Fruit fly (Drosophila melanogaster) whole organism, embryonic: ENCODE data around the gene CG33095.

ENCODE experiments used
- Antp ChIP-seq: fragments of 200-800 bp; sonication (Bioruptor generic); optimal IDR thresholded peaks from 3 replicates; lab custom pipeline; 2016; ENCODE audit warnings: missing biosample characterization, missing genetic modification characterization
- BEAF-32 ChIP-seq: fragments of 200-800 bp; sonication (Bioruptor generic); optimal IDR thresholded peaks from 3 replicates; lab custom pipeline; 2017; ENCODE audit warnings: missing biosample characterization, missing genetic modification characterization, mild to moderate bottlenecking, moderate library complexity, missing genetic modification reagents
- BtbVII ChIP-seq: fragments of 200-800 bp; sonication (Bioruptor generic); optimal IDR thresholded peaks from 3 replicates; lab custom pipeline; 2017; ENCODE audit warnings: missing biosample characterization, mild to moderate bottlenecking, missing genetic modification characterization
- C15 ChIP-seq: fragments of 200-800 bp; sonication (Bioruptor generic); IDR thresholded peaks from 3 replicates; pipeline ENCODE4 v1.3.6; 2022; ENCODE audit warnings: missing biosample characterization, missing genetic modification characterization
- CG10209 ChIP-seq: fragments of 200-800 bp; sonication (Bioruptor generic); optimal IDR thresholded peaks from 3 replicates; lab custom pipeline; 2017; ENCODE audit warnings: missing biosample characterization, mild to moderate bottlenecking, missing genetic modification characterization, missing genetic modification reagents
- CG10366 ChIP-seq: fragments of 200-800 bp; sonication (Bioruptor generic); IDR thresholded peaks from 2 replicates; pipeline ENCODE4 v1.3.6; 2022; ENCODE audit warnings: missing biosample characterization, missing genetic modification characterization
- CG10431 ChIP-seq: fragments of 200-800 bp; sonication (Bioruptor generic); optimal IDR thresholded peaks from 3 replicates; lab custom pipeline; 2018; ENCODE audit warnings: missing biosample characterization, mild to moderate bottlenecking, missing genetic modification characterization
- CG10543 ChIP-seq: fragments of 200-800 bp; sonication (Bioruptor generic); optimal IDR thresholded peaks from 3 replicates; lab custom pipeline; 2017; ENCODE audit warnings: missing biosample characterization, mild to moderate bottlenecking, missing genetic modification characterization, moderate library complexity
- CG10959 ChIP-seq: fragments of 200-800 bp; sonication (Bioruptor generic); IDR thresholded peaks from 2 replicates; pipeline ENCODE4 v1.3.6; 2022; ENCODE audit warnings: missing biosample characterization, missing genetic modification characterization
- CG17186 ChIP-seq: fragments of 200-800 bp; sonication (Bioruptor generic); optimal IDR thresholded peaks from 3 replicates; lab custom pipeline; 2017; ENCODE audit warnings: missing biosample characterization, missing genetic modification reagents, missing genetic modification characterization
- CG17612 ChIP-seq: fragments of 200-800 bp; sonication (Bioruptor generic); IDR thresholded peaks from 2 replicates; pipeline ENCODE4 v1.3.6; 2022; ENCODE audit warnings: missing biosample characterization, missing genetic modification characterization
- CG2116 ChIP-seq: fragments of 200-800 bp; sonication (Bioruptor generic); optimal IDR thresholded peaks from 3 replicates; lab custom pipeline; 2018; ENCODE audit warnings: missing biosample characterization, mild to moderate bottlenecking, missing genetic modification characterization
- CG2120 ChIP-seq: fragments of 200-800 bp; sonication (Bioruptor generic); optimal IDR thresholded peaks from 3 replicates; lab custom pipeline; 2016; ENCODE audit warnings: missing biosample characterization, missing genetic modification characterization
- CG33213 ChIP-seq: fragments of 200-800 bp; sonication (Bioruptor generic); optimal IDR thresholded peaks from 3 replicates; lab custom pipeline; 2016; ENCODE audit warnings: missing biosample characterization, missing genetic modification characterization
- CG3995 ChIP-seq: fragments of 200-800 bp; sonication (Bioruptor generic); optimal IDR thresholded peaks from 3 replicates; lab custom pipeline; 2016; ENCODE audit warnings: missing biosample characterization, missing genetic modification characterization
- CG4617 ChIP-seq: fragments of 200-800 bp; sonication (Bioruptor generic); optimal IDR thresholded peaks from 3 replicates; lab custom pipeline; 2016; ENCODE audit warnings: missing biosample characterization, missing genetic modification characterization, borderline replicate concordance
- CG4820 ChIP-seq: fragments of 200-800 bp; sonication (Bioruptor generic); optimal IDR thresholded peaks from 3 replicates; lab custom pipeline; 2016; ENCODE audit warnings: missing biosample characterization, missing genetic modification characterization
- CG4854 ChIP-seq: fragments of 200-800 bp; sonication (Bioruptor generic); optimal IDR thresholded peaks from 2 replicates; lab custom pipeline; 2016; ENCODE audit warnings: missing biosample characterization, missing genetic modification characterization, inconsistent platforms
- CG5245 ChIP-seq: fragments of 200-800 bp; sonication (Bioruptor generic); optimal IDR thresholded peaks from 3 replicates; lab custom pipeline; 2016; ENCODE audit warnings: missing biosample characterization, missing genetic modification characterization
- CG8944 ChIP-seq: fragments of 200-800 bp; sonication (Bioruptor generic); optimal IDR thresholded peaks from 3 replicates; lab custom pipeline; 2016; ENCODE audit warnings: missing biosample characterization, missing genetic modification characterization
- CG9797 ChIP-seq: fragments of 200-800 bp; sonication (Bioruptor generic); optimal IDR thresholded peaks from 3 replicates; lab custom pipeline; 2018; ENCODE audit warnings: missing biosample characterization, mild to moderate bottlenecking, missing genetic modification characterization
- Dfd ChIP-seq, 2 experiments: fragments of >200 bp; optimal IDR thresholded peaks; 2 replicates each; lab custom pipeline; 2017; ENCODE audit warnings: missing biosample characterization in 2 of 2, missing genetic modification characterization in 2 of 2
- Doc2 ChIP-seq: fragments of 200-800 bp; sonication (Bioruptor generic); IDR thresholded peaks from 2 replicates; pipeline ENCODE4 v1.3.6; 2022; ENCODE audit warnings: missing biosample characterization, missing genetic modification characterization
- Doc3 ChIP-seq: fragments of 200-800 bp; sonication (Bioruptor generic); IDR thresholded peaks from 3 replicates; pipeline ENCODE4 v1.3.6; 2022; ENCODE audit warnings: missing biosample characterization, missing genetic modification characterization; ENCODE audit not compliant: partially characterized antibody
- Ets65A ChIP-seq: fragments of 200-800 bp; sonication (Bioruptor generic); peaks from one replicate; lab custom pipeline; 2016; ENCODE audit warnings: missing biosample characterization, missing genetic modification characterization
- Fer1 ChIP-seq: fragments of 200-800 bp; sonication (Bioruptor generic); optimal IDR thresholded peaks from 2 replicates; lab custom pipeline; 2017; ENCODE audit warnings: missing biosample characterization, mild to moderate bottlenecking, missing genetic modification characterization
- Hsf ChIP-seq: fragments of 200-800 bp; sonication (Bioruptor generic); optimal IDR thresholded peaks from 3 replicates; lab custom pipeline; 2016; ENCODE audit warnings: missing biosample characterization, missing genetic modification characterization
- Kr ChIP-seq: fragments of 200-800 bp; sonication (Bioruptor generic); optimal IDR thresholded peaks from 2 replicates; lab custom pipeline; 2017; ENCODE audit warnings: missing biosample characterization, mild to moderate bottlenecking, missing genetic modification characterization
- Pdp1 ChIP-seq, 2 experiments: fragments of 200-800 bp; sonication (Bioruptor generic); optimal IDR thresholded peaks; 3 replicates each; lab custom pipeline; 2016; ENCODE audit warnings: missing biosample characterization in 2 of 2, missing genetic modification characterization in 2 of 2, mild to moderate bottlenecking in 1 of 2, moderate library complexity in 1 of 2
- Xrp1 ChIP-seq: fragments of 200-800 bp; sonication (Bioruptor generic); IDR thresholded peaks from 2 replicates; pipeline ENCODE4 v1.3.6; 2022; ENCODE audit warnings: missing biosample characterization, missing genetic modification characterization
- bab2 ChIP-seq: fragments of 200-800 bp; sonication (Bioruptor generic); optimal IDR thresholded peaks from 2 replicates; lab custom pipeline; 2016; ENCODE audit warnings: missing biosample characterization, missing genetic modification characterization
- caup ChIP-seq: fragments of 200-800 bp; sonication (Bioruptor generic); optimal IDR thresholded peaks from 3 replicates; lab custom pipeline; 2017; ENCODE audit warnings: missing biosample characterization, mild to moderate bottlenecking, missing genetic modification characterization, moderate library complexity; ENCODE audit not compliant: severe bottlenecking
- danr ChIP-seq: fragments of 200-800 bp; sonication (Bioruptor generic); IDR thresholded peaks from 2 replicates; pipeline ENCODE4 v1.3.6; 2022; ENCODE audit warnings: missing biosample characterization, missing genetic modification characterization
- dm ChIP-seq: fragments of 200-800 bp; sonication (Bioruptor generic); optimal IDR thresholded peaks from 3 replicates; lab custom pipeline; 2016; ENCODE audit warnings: missing biosample characterization, missing genetic modification characterization
- dmrt99B ChIP-seq: fragments of 200-800 bp; sonication (Bioruptor generic); optimal IDR thresholded peaks from 2 replicates; lab custom pipeline; 2018; ENCODE audit warnings: missing biosample characterization, mild to moderate bottlenecking, missing genetic modification characterization, moderate library complexity
- gem ChIP-seq: fragments of 200-800 bp; sonication (Bioruptor generic); optimal IDR thresholded peaks from 2 replicates; lab custom pipeline; 2019; ENCODE audit warnings: missing biosample characterization, mild to moderate bottlenecking, missing genetic modification characterization, moderate library complexity
- hbn ChIP-seq: fragments of 200-800 bp; sonication (Bioruptor generic); IDR thresholded peaks from 2 replicates; pipeline ENCODE4 v1.3.6; 2022; ENCODE audit warnings: missing biosample characterization, missing genetic modification characterization; ENCODE audit not compliant: partially characterized antibody
- hth ChIP-seq: fragments of >200 bp; optimal IDR thresholded peaks from 2 replicates; lab custom pipeline; 2017; ENCODE audit warnings: inconsistent platforms
- inv ChIP-seq: fragments of 200-800 bp; sonication (Bioruptor generic); IDR thresholded peaks from 2 replicates; pipeline ENCODE4 v1.3.6; 2022; ENCODE audit warnings: missing biosample characterization, missing genetic modification characterization; ENCODE audit not compliant: partially characterized antibody
- jing ChIP-seq: fragments of 200-800 bp; sonication (Bioruptor generic); optimal IDR thresholded peaks from 2 replicates; lab custom pipeline; 2018; ENCODE audit warnings: missing biosample characterization, mild to moderate bottlenecking, missing genetic modification characterization
- kay ChIP-seq: fragments of 200-800 bp; sonication (Bioruptor generic); optimal IDR thresholded peaks from 2 replicates; lab custom pipeline; 2016; ENCODE audit warnings: missing biosample characterization, missing genetic modification characterization
- knrl ChIP-seq: fragments of 200-800 bp; sonication (Bioruptor generic); IDR thresholded peaks from 3 replicates; pipeline ENCODE4 v1.3.6; 2022; ENCODE audit warnings: missing biosample characterization, missing genetic modification characterization; ENCODE audit not compliant: partially characterized antibody
- mld ChIP-seq: fragments of 200-800 bp; sonication (Bioruptor generic); IDR thresholded peaks from 3 replicates; pipeline ENCODE4 v1.3.6; 2022; ENCODE audit warnings: missing biosample characterization, missing genetic modification characterization; ENCODE audit not compliant: partially characterized antibody
- onecut ChIP-seq: fragments of 200-800 bp; sonication (Bioruptor generic); IDR thresholded peaks from 2 replicates; pipeline ENCODE4 v1.3.6; 2022; ENCODE audit warnings: missing biosample characterization, missing genetic modification characterization
- org-1 ChIP-seq: fragments of 200-800 bp; sonication (Bioruptor generic); optimal IDR thresholded peaks from 2 replicates; lab custom pipeline; 2017; ENCODE audit warnings: missing biosample characterization, missing genetic modification characterization
- pan ChIP-seq, 4 experiments: fragments of >200 bp in 3 of 4; fragments of 200-800 bp in 1 of 4; sonication (Bioruptor generic) in 1 of 4; optimal IDR thresholded peaks in 3 of 4; IDR thresholded peaks in 1 of 4; 2 replicates each; pipeline versions ENCODE4 v1.3.6 to Lab custom; 2017 to 2022; ENCODE audit warnings: missing biosample characterization in 2 of 4, missing genetic modification characterization in 2 of 4, mixed read lengths in 1 of 4
- pzg ChIP-seq: fragments of 200-800 bp; sonication (Bioruptor generic); optimal IDR thresholded peaks from 3 replicates; lab custom pipeline; 2018; ENCODE audit warnings: missing biosample characterization, mild to moderate bottlenecking, missing genetic modification characterization, moderate library complexity
- repo ChIP-seq: fragments of 200-800 bp; sonication (Bioruptor generic); optimal IDR thresholded peaks from 2 replicates; lab custom pipeline; 2016; ENCODE audit warnings: missing biosample characterization, missing genetic modification characterization
- shn ChIP-seq: fragments of 200-800 bp; sonication (Bioruptor generic); optimal IDR thresholded peaks from 3 replicates; lab custom pipeline; 2016; ENCODE audit warnings: missing biosample characterization, missing genetic modification characterization
- tup ChIP-seq: fragments of 200-800 bp; sonication (Bioruptor generic); optimal IDR thresholded peaks from 2 replicates; lab custom pipeline; 2016; ENCODE audit warnings: missing biosample characterization, mild to moderate bottlenecking, missing genetic modification characterization, moderate library complexity
- wdn ChIP-seq: fragments of 200-800 bp; sonication (Bioruptor generic); IDR thresholded peaks from 2 replicates; pipeline ENCODE4 v1.3.6; 2022; ENCODE audit warnings: missing biosample characterization, missing genetic modification characterization

CG33095 gene

DNA sequence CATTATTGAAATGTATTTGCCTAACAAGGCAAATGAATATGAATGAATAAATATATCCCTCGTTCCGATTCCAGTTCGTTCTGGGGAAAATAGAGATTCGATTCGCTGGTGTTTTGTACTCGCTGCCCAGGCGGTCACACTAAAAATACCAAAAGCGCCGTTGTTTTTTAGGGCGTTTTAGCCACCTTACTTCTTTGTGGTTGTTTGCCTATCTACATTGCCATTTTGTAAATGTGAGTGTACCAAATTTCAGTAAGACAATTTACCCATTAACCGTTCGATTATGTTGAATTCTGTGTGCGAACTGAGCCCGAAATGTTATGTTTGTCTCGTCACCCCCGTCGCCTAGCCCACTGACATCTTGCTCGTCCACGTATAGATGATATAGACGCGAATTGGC, at the start of gene CG33095, which contains the start of gene CG33096 (continued):
- no peak for TF ChIP-seq kay (GFP tag; lab: Kevin White, UChicago)
- no peak for TF ChIP-seq danr
- no peak for TF ChIP-seq gem (tag; lab: Kevin White, UChicago)
- TF ChIP-seq dmrt99B = no peak
- TF ChIP-seq CG4617 (GFP tag; lab: Kevin White, UChicago) = peak; percentile 84
- TF ChIP-seq CG33213 = peak; percentile 76
- no peak for TF ChIP-seq CG2120 (GFP tag; lab: Kevin White, UChicago)
- TF ChIP-seq CG17186 (GFP tag; lab: Kevin White, UChicago) = no peak
- TF ChIP-seq CG5245 (GFP tag; lab: Kevin White, UChicago) = no peak
- no peak for TF ChIP-seq Dfd (GFP tag; optimal IDR thresholded peaks at IDR 0.05; lab: Kevin White, UChicago)
- no peak for TF ChIP-seq hth (lab: Kevin White, UChicago)
- no peak for TF ChIP-seq Pdp1 (GFP tag; optimal IDR thresholded peaks at IDR 0.05; lab: Kevin White, UChicago)
- no peak for TF ChIP-seq Doc3 (GFP tag; lab: Robert Waterston, UW)
- TF ChIP-seq CG3995 (GFP tag; lab: Kevin White, UChicago) = peak; percentile 11
- TF ChIP-seq Hsf (GFP tag; lab: Kevin White, UChicago) = no peak
- TF ChIP-seq dm (GFP tag; lab: Kevin White, UChicago) = no peak
- TF ChIP-seq mld = no peak
- TF ChIP-seq onecut (GFP tag; lab: Robert Waterston, UW) = no peak
- TF ChIP-seq CG10431 (GFP tag; lab: Kevin White, UChicago) = no peak
- no peak for TF ChIP-seq Antp (GFP tag; lab: Kevin White, UChicago)
- no peak for TF ChIP-seq CG10209
- no peak for TF ChIP-seq C15 (GFP tag; lab: Robert Waterston, UW)
- TF ChIP-seq caup (GFP tag; lab: Kevin White, UChicago) = no peak
- TF ChIP-seq CG10366 (GFP tag; lab: Robert Waterston, UW) = no peak
- no peak for TF ChIP-seq tup
- TF ChIP-seq knrl (GFP tag; lab: Robert Waterston, UW) = 0 out of 3 replicates have a peak, but pooled peaks have one; percentile 10
- no peak for TF ChIP-seq Fer1 (GFP tag; lab: Kevin White, UChicago)
- TF ChIP-seq BEAF-32 (GFP tag; lab: Kevin White, UChicago) = peak; percentile 31
- TF ChIP-seq CG10959 (GFP tag; lab: Robert Waterston, UW) = no peak
- TF ChIP-seq pan (optimal IDR thresholded peaks at IDR 0.05; lab: Kevin White, UChicago) = no peak
- TF ChIP-seq pan (GFP tag; optimal IDR thresholded peaks at IDR 0.05 in 1 of 2, IDR thresholded peaks at IDR 0.05 in 1 of 2) = no peak
- no peak for TF ChIP-seq Xrp1 (GFP tag; lab: Robert Waterston, UW)
- TF ChIP-seq CG4820 (GFP tag; lab: Kevin White, UChicago) = no peak
- TF ChIP-seq Ets65A (GFP tag; lab: Kevin White, UChicago) = peak; percentile 86
- no peak for TF ChIP-seq bab2
- peak; percentile 75 for TF ChIP-seq CG9797 (GFP tag; lab: Kevin White, UChicago)
- peak; percentile 8 for TF ChIP-seq CG2116 (GFP tag; lab: Kevin White, UChicago)
- no peak for TF ChIP-seq wdn (GFP tag; lab: Robert Waterston, UW)
- TF ChIP-seq repo (GFP tag; lab: Kevin White, UChicago) = no peak
- TF ChIP-seq shn (GFP tag; lab: Kevin White, UChicago) = no peak
- TF ChIP-seq CG8944 (GFP tag; lab: Kevin White, UChicago) = no peak
- TF ChIP-seq jing (GFP tag; lab: Kevin White, UChicago) = no peak
- TF ChIP-seq CG10543 (GFP tag; lab: Kevin White, UChicago) = no peak
- no peak for TF ChIP-seq BtbVII (GFP tag; lab: Kevin White, UChicago)
- TF ChIP-seq Kr (GFP tag; lab: Kevin White, UChicago) = no peak
- TF ChIP-seq Doc2 (GFP tag; lab: Robert Waterston, UW) = no peak
- no peak for TF ChIP-seq hbn
- peak; percentile 76 for TF ChIP-seq pzg (GFP tag; lab: Kevin White, UChicago)
- TF ChIP-seq CG17612 (GFP tag; lab: Robert Waterston, UW) = no peak
- no peak for TF ChIP-seq org-1 (GFP tag; lab: Kevin White, UChicago)
- no peak for TF ChIP-seq inv
- no peak for TF ChIP-seq CG4854 (GFP tag; lab: Kevin White, UChicago)
